Worm (Caenorhabditis elegans) whole organism, L4 larva: ENCODE results near the gene sdz-10.

Experiments used
- ceh-28 ChIP-seq: fragments of 150-350 bp; optimal IDR thresholded peaks from 2 replicates; lab custom pipeline; 2014; ENCODE audit warnings: missing biosample characterization, missing genetic modification reagents, missing genetic modification characterization
- fos-1 ChIP-seq: fragments of 150-350 bp; optimal IDR thresholded peaks from 2 replicates; lab custom pipeline; 2014; ENCODE audit warnings: missing biosample characterization, missing genetic modification characterization

DNA sequence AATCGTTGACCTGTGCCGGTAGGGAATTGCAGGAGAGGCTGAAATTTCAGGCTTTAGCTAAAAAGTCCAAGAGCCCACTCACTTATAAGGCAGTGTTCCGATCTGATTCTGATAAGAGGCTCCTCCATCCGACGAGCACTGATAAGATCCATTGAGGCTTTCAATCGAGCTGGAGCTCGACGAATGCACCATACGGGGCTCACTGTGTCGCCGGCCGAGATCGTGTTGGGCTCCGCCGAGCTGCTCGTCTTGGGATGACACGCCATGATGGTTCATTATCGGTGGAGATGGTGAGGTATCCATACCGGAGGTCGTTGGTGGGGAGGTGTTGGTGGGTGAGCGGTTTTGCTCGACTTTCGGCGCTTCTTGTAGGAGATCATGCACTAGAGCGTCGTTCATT lies 24.4 kb upstream of the sdz-10 start:
- TF ChIP-seq fos-1 (tag; lab: Kevin White, UChicago) (no peak), ceh-28 (tag; lab: Kevin White, UChicago) (no peak)
